Worm (Caenorhabditis elegans): ENCODE measurements around the gene clc-12.

Gene clc-12

ce11 chrV:17021361-17021760, 12.2 kb upstream of the clc-12 start, which contains the start of gene F49H6.12:
F49H6.12 (minus strand) TSS chrV:17021461.
- TF ChIP-seq ama-1 (optimal IDR thresholded peaks at IDR 0.05) (no peak), scrt-1 (GFP tag; IDR thresholded peaks at IDR 0.05) (no peak), pes-1 (GFP tag; IDR thresholded peaks at IDR 0.05) (no peak), F13C5.2 (tag; optimal IDR thresholded peaks at IDR 0.05) (no peak), B0310.2 (tag; optimal IDR thresholded peaks at IDR 0.05) (no peak), hmbx-1 (tag; optimal IDR thresholded peaks at IDR 0.05) (no peak), flt-1 (GFP tag; IDR thresholded peaks at IDR 0.05) (no peak), hmg-4 (GFP tag; optimal IDR thresholded peaks at IDR 0.05) (no peak), tbx-37 (GFP tag; conservative IDR thresholded peaks at IDR 0.05) (no peak), ceh-36 (tag; optimal IDR thresholded peaks at IDR 0.05) (no peak), hnd-1 (tag; optimal IDR thresholded peaks at IDR 0.05) (no peak), aly-1 (tag; optimal IDR thresholded peaks at IDR 0.05) (no peak), ceh-13 (GFP tag; optimal IDR thresholded peaks at IDR 0.05) (no peak), tbx-11 (GFP tag; IDR thresholded peaks at IDR 0.05) (no peak)

ce11 chrV:17019690-17020089, 10.5 kb upstream of the clc-12 start, which contains the start of gene F49H6.17:
F49H6.17 (plus strand) TSS chrV:17019990.
- TF ChIP-seq ceh-36 (tag; optimal IDR thresholded peaks at IDR 0.05) (no peak), F13C5.2 (tag; optimal IDR thresholded peaks at IDR 0.05) (no peak), sea-1 (GFP tag; conservative IDR thresholded peaks at IDR 0.05) (no peak), scrt-1 (GFP tag; IDR thresholded peaks at IDR 0.05) (no peak), ceh-13 (GFP tag; optimal IDR thresholded peaks at IDR 0.05) (no peak), hmbx-1 (tag; optimal IDR thresholded peaks at IDR 0.05) (no peak), B0310.2 (tag; optimal IDR thresholded peaks at IDR 0.05) (no peak), tbx-37 (GFP tag; conservative IDR thresholded peaks at IDR 0.05) (no peak), hnd-1 (tag; optimal IDR thresholded peaks at IDR 0.05) (no peak), pes-1 (GFP tag; IDR thresholded peaks at IDR 0.05) (no peak), ets-7 (tag; optimal IDR thresholded peaks at IDR 0.05) (no peak), aly-1 (tag; optimal IDR thresholded peaks at IDR 0.05) (no peak), hmg-4 (GFP tag; optimal IDR thresholded peaks at IDR 0.05) (no peak), tra-4 (tag; optimal IDR thresholded peaks at IDR 0.05) (no peak), ama-1 (optimal IDR thresholded peaks at IDR 0.05) (no peak), tbx-11 (GFP tag; IDR thresholded peaks at IDR 0.05) (no peak), flt-1 (GFP tag; IDR thresholded peaks at IDR 0.05) (no peak)

ce11 chrV:17016787-17017186, 7.6 kb upstream of the clc-12 start, which contains the start of gene srh-97:
srh-97 (plus strand) TSS chrV:17017087.
- TF ChIP-seq tra-4 (tag; optimal IDR thresholded peaks at IDR 0.05) (no peak), ceh-13 (GFP tag; optimal IDR thresholded peaks at IDR 0.05) (no peak), flt-1 (GFP tag; IDR thresholded peaks at IDR 0.05) (no peak), scrt-1 (GFP tag; IDR thresholded peaks at IDR 0.05) (no peak), hnd-1 (tag; optimal IDR thresholded peaks at IDR 0.05) (no peak), F13C5.2 (tag; optimal IDR thresholded peaks at IDR 0.05) (no peak), B0310.2 (tag; optimal IDR thresholded peaks at IDR 0.05) (no peak), ets-7 (tag; optimal IDR thresholded peaks at IDR 0.05) (no peak), hmbx-1 (tag; optimal IDR thresholded peaks at IDR 0.05) (no peak), sea-1 (GFP tag; conservative IDR thresholded peaks at IDR 0.05) (no peak), aly-1 (tag; optimal IDR thresholded peaks at IDR 0.05) (no peak), ceh-36 (tag; optimal IDR thresholded peaks at IDR 0.05) (no peak), ama-1 (optimal IDR thresholded peaks at IDR 0.05) (no peak), tbx-11 (GFP tag; IDR thresholded peaks at IDR 0.05) (no peak), tbx-37 (GFP tag; conservative IDR thresholded peaks at IDR 0.05) (no peak), hmg-4 (GFP tag; optimal IDR thresholded peaks at IDR 0.05) (no peak), pes-1 (GFP tag; IDR thresholded peaks at IDR 0.05) (no peak)

ce11 chrV:17014050-17014449, 4.9 kb upstream of the clc-12 start, which contains the start of gene clc-13:
clc-13 (plus strand) TSS chrV:17014408.
- TF ChIP-seq pes-1 (GFP tag; IDR thresholded peaks at IDR 0.05) = no peak
- TF ChIP-seq ama-1 (optimal IDR thresholded peaks at IDR 0.05) = no peak
- TF ChIP-seq ets-7 (tag; optimal IDR thresholded peaks at IDR 0.05) = no peak
- no peak for TF ChIP-seq sea-1 (GFP tag; conservative IDR thresholded peaks at IDR 0.05)
- TF ChIP-seq tra-4 (tag; optimal IDR thresholded peaks at IDR 0.05) = no peak

ce11 chrV:17013232-17013631, 4.0 kb upstream of the clc-12 start, which contains the start of gene clec-241:
clec-241 (minus strand) TSS chrV:17013332.
- TF ChIP-seq ama-1 (optimal IDR thresholded peaks at IDR 0.05) = no peak
- no peak for TF ChIP-seq tbx-11 (GFP tag; IDR thresholded peaks at IDR 0.05)
- no peak for TF ChIP-seq tbx-37 (GFP tag; conservative IDR thresholded peaks at IDR 0.05)
- TF ChIP-seq ceh-13 (GFP tag; optimal IDR thresholded peaks at IDR 0.05) = no peak
- no peak for TF ChIP-seq sea-1 (GFP tag; conservative IDR thresholded peaks at IDR 0.05)
- no peak for TF ChIP-seq hmbx-1 (tag; optimal IDR thresholded peaks at IDR 0.05)
- TF ChIP-seq pes-1 (GFP tag; IDR thresholded peaks at IDR 0.05) = no peak
- no peak for TF ChIP-seq hnd-1 (tag; optimal IDR thresholded peaks at IDR 0.05)
- TF ChIP-seq scrt-1 (GFP tag; IDR thresholded peaks at IDR 0.05) = no peak
- no peak for TF ChIP-seq F13C5.2 (tag; optimal IDR thresholded peaks at IDR 0.05)
- no peak for TF ChIP-seq B0310.2 (tag; optimal IDR thresholded peaks at IDR 0.05)
- no peak for TF ChIP-seq flt-1 (GFP tag; IDR thresholded peaks at IDR 0.05)
- no peak for TF ChIP-seq hmg-4 (GFP tag; optimal IDR thresholded peaks at IDR 0.05)
- TF ChIP-seq aly-1 (tag; optimal IDR thresholded peaks at IDR 0.05) = no peak
- TF ChIP-seq tra-4 (tag; optimal IDR thresholded peaks at IDR 0.05) = no peak
- TF ChIP-seq ceh-36 (tag; optimal IDR thresholded peaks at IDR 0.05) = no peak
- no peak for TF ChIP-seq ets-7 (tag; optimal IDR thresholded peaks at IDR 0.05)

ce11 chrV:17008302-17008701, 886 bp downstream of the clc-12 start, which contains the start of gene sri-69:
sri-69 (minus strand) TSS chrV:17008402.
- TF ChIP-seq tra-4 (tag; optimal IDR thresholded peaks at IDR 0.05) (no peak), hmbx-1 (tag; optimal IDR thresholded peaks at IDR 0.05) (no peak), scrt-1 (GFP tag; IDR thresholded peaks at IDR 0.05) (no peak)

- TF ChIP-seq pes-1 (GFP tag; IDR thresholded peaks at IDR 0.05) = no peak
- no peak for TF ChIP-seq ets-7 (tag; optimal IDR thresholded peaks at IDR 0.05)
- TF ChIP-seq ceh-36 (tag; optimal IDR thresholded peaks at IDR 0.05) = no peak
- no peak for TF ChIP-seq scrt-1 (GFP tag; IDR thresholded peaks at IDR 0.05)
- TF ChIP-seq ama-1 (optimal IDR thresholded peaks at IDR 0.05) = no peak
- no peak for TF ChIP-seq hmg-4 (GFP tag; optimal IDR thresholded peaks at IDR 0.05)
- no peak for TF ChIP-seq tbx-11 (GFP tag; IDR thresholded peaks at IDR 0.05)
- TF ChIP-seq B0310.2 (tag; optimal IDR thresholded peaks at IDR 0.05) = no peak
- TF ChIP-seq sea-1 (GFP tag; conservative IDR thresholded peaks at IDR 0.05) = no peak
- TF ChIP-seq aly-1 (tag; optimal IDR thresholded peaks at IDR 0.05) = no peak
- no peak for TF ChIP-seq ceh-13 (GFP tag; optimal IDR thresholded peaks at IDR 0.05)
- TF ChIP-seq tra-4 (tag; optimal IDR thresholded peaks at IDR 0.05) = no peak
- TF ChIP-seq hnd-1 (tag; optimal IDR thresholded peaks at IDR 0.05) = no peak
- no peak for TF ChIP-seq hmbx-1 (tag; optimal IDR thresholded peaks at IDR 0.05)
Measured at ce11 chrV:17005189-17005588, 4.0 kb downstream of the clc-12 start, which contains the start of gene srh-131. srh-131 (plus strand) TSS chrV:17005489.
